Worm (Caenorhabditis elegans) whole organism, L2 larva: ENCODE measurements around the gene nhr-42.

Experiments used
- ZK546.5 ChIP-seq: sonication (generic microtip); optimal IDR thresholded peaks from 2 replicates; lab custom pipeline; 2017; ENCODE audit warnings: missing biosample characterization, missing genetic modification characterization
- alr-1 ChIP-seq: fragments of 150-350 bp; optimal IDR thresholded peaks from 2 replicates; lab custom pipeline; 2014; ENCODE audit warnings: missing biosample characterization, missing genetic modification characterization
- aly-2 ChIP-seq: fragments of 150-350 bp; optimal IDR thresholded peaks from 2 replicates; lab custom pipeline; 2014; ENCODE audit warnings: missing biosample characterization, missing genetic modification characterization
- ama-1 ChIP-seq: fragments of 150-350 bp; optimal IDR thresholded peaks from 2 replicates; lab custom pipeline; 2018; ENCODE audit warnings: inconsistent platforms
- blmp-1 ChIP-seq: sonication (generic microtip); optimal IDR thresholded peaks from 2 replicates; lab custom pipeline; 2017; ENCODE audit warnings: missing genetic modification characterization, mild to moderate bottlenecking, missing compliant biosample characterization, antibody characterized with exemption, moderate library complexity; ENCODE audit not compliant: insufficient read depth
- ceh-16 ChIP-seq: fragments of 150-350 bp; optimal IDR thresholded peaks from 2 replicates; lab custom pipeline; 2014; ENCODE audit warnings: missing biosample characterization, missing genetic modification characterization
- ceh-82 ChIP-seq: fragments of 150-350 bp; optimal IDR thresholded peaks from 2 replicates; lab custom pipeline; 2014; ENCODE audit warnings: missing biosample characterization, missing genetic modification characterization
- crh-2 ChIP-seq: sonication (generic microtip); optimal IDR thresholded peaks from 2 replicates; lab custom pipeline; 2017; ENCODE audit warnings: missing biosample characterization, missing genetic modification characterization
- dmd-4 ChIP-seq: sonication (generic microtip); optimal IDR thresholded peaks from 2 replicates; lab custom pipeline; 2017; ENCODE audit warnings: missing biosample characterization, missing genetic modification characterization
- elt-1 ChIP-seq: fragments of 150-350 bp; optimal IDR thresholded peaks from 2 replicates; lab custom pipeline; 2014; ENCODE audit warnings: missing biosample characterization, missing genetic modification characterization
- elt-3 ChIP-seq: sonication (generic microtip); optimal IDR thresholded peaks from 2 replicates; lab custom pipeline; 2017; ENCODE audit warnings: missing biosample characterization, missing genetic modification characterization
- fos-1 ChIP-seq: fragments of 150-350 bp; optimal IDR thresholded peaks from 2 replicates; lab custom pipeline; 2014; ENCODE audit warnings: missing biosample characterization, missing genetic modification characterization
- gmeb-1 ChIP-seq: fragments of 150-350 bp; optimal IDR thresholded peaks from 2 replicates; lab custom pipeline; 2014; ENCODE audit warnings: missing biosample characterization, missing genetic modification characterization
- lin-13 ChIP-seq: fragments of 150-350 bp; optimal IDR thresholded peaks from 2 replicates; lab custom pipeline; 2014; ENCODE audit warnings: missing biosample characterization, missing genetic modification reagents, missing genetic modification characterization
- lin-39 ChIP-seq: fragments of 150-350 bp; optimal IDR thresholded peaks from 2 replicates; lab custom pipeline; 2014; ENCODE audit warnings: missing biosample characterization, missing genetic modification reagents, missing genetic modification characterization
- mab-5 ChIP-seq: fragments of 150-350 bp; optimal IDR thresholded peaks from 2 replicates; lab custom pipeline; 2014; ENCODE audit warnings: missing biosample characterization, missing genetic modification characterization
- mbf-1 ChIP-seq: sonication (generic microtip); optimal IDR thresholded peaks from 2 replicates; lab custom pipeline; 2017; ENCODE audit warnings: missing biosample characterization, missing genetic modification characterization
- mdl-1 ChIP-seq, 2 experiments: fragments of 150-350 bp in 1 of 2; sonication (generic microtip) in 1 of 2; optimal IDR thresholded peaks; 2 replicates each; lab custom pipeline; 2017; ENCODE audit warnings: missing biosample characterization in 2 of 2, missing genetic modification characterization in 2 of 2
- nhr-12 ChIP-seq: fragments of 150-350 bp; optimal IDR thresholded peaks from 2 replicates; lab custom pipeline; 2014; ENCODE audit warnings: missing biosample characterization, missing genetic modification characterization
- nhr-129 ChIP-seq: fragments of 150-350 bp; optimal IDR thresholded peaks from 2 replicates; lab custom pipeline; 2014; ENCODE audit warnings: missing biosample characterization, missing genetic modification characterization
- nhr-21 ChIP-seq: fragments of 150-350 bp; optimal IDR thresholded peaks from 2 replicates; lab custom pipeline; 2014; ENCODE audit warnings: missing biosample characterization, missing genetic modification characterization
- nhr-23 ChIP-seq: fragments of 150-350 bp; optimal IDR thresholded peaks from 2 replicates; lab custom pipeline; 2014; ENCODE audit warnings: missing biosample characterization, missing genetic modification reagents, missing genetic modification characterization
- nhr-237 ChIP-seq: fragments of 150-350 bp; optimal IDR thresholded peaks from 2 replicates; lab custom pipeline; 2014; ENCODE audit warnings: missing biosample characterization, missing genetic modification characterization
- nhr-25 ChIP-seq: fragments of 150-350 bp; sonication (generic microtip); optimal IDR thresholded peaks from 3 replicates; lab custom pipeline; 2014; ENCODE audit warnings: missing biosample characterization, missing genetic modification characterization
- nhr-6 ChIP-seq: fragments of 150-350 bp; optimal IDR thresholded peaks from 2 replicates; lab custom pipeline; 2014; ENCODE audit warnings: missing biosample characterization, missing genetic modification characterization
- nhr-77 ChIP-seq: fragments of 150-350 bp; optimal IDR thresholded peaks from 2 replicates; lab custom pipeline; 2014; ENCODE audit warnings: missing biosample characterization, missing genetic modification characterization
- peb-1 ChIP-seq: fragments of 150-350 bp; optimal IDR thresholded peaks from 2 replicates; lab custom pipeline; 2014; ENCODE audit warnings: missing biosample characterization, missing genetic modification characterization
- sem-4 ChIP-seq: fragments of 150-350 bp; optimal IDR thresholded peaks from 2 replicates; lab custom pipeline; 2014; ENCODE audit warnings: missing biosample characterization, missing genetic modification reagents, missing genetic modification characterization
- sma-3 ChIP-seq: sonication (generic microtip); optimal IDR thresholded peaks from 2 replicates; lab custom pipeline; 2016; ENCODE audit warnings: missing genetic modification reagents, missing genetic modification characterization, missing compliant biosample characterization
- sma-9 ChIP-seq, 2 experiments: fragments of 150-350 bp in 1 of 2; sonication (generic microtip) in 1 of 2; optimal IDR thresholded peaks; 2 replicates each; lab custom pipeline; 2014 to 2016; ENCODE audit warnings: missing genetic modification characterization in 2 of 2, mild to moderate bottlenecking in 1 of 2, missing biosample characterization in 1 of 2, missing compliant biosample characterization in 1 of 2, missing genetic modification reagents in 1 of 2, moderate library complexity in 1 of 2
- snpc-4 ChIP-seq: fragments of 150-350 bp; optimal IDR thresholded peaks from 2 replicates; lab custom pipeline; 2014; ENCODE audit warnings: missing biosample characterization, missing genetic modification characterization
- unc-39 ChIP-seq: fragments of 150-350 bp; optimal IDR thresholded peaks from 2 replicates; lab custom pipeline; 2014; ENCODE audit warnings: missing biosample characterization, missing genetic modification characterization
- unc-62 ChIP-seq: fragments of 150-350 bp; optimal IDR thresholded peaks from 2 replicates; lab custom pipeline; 2014; ENCODE audit warnings: missing biosample characterization, missing genetic modification reagents, missing genetic modification characterization
- zag-1 ChIP-seq: fragments of 150-350 bp; optimal IDR thresholded peaks from 2 replicates; lab custom pipeline; 2014; ENCODE audit warnings: missing biosample characterization, missing genetic modification characterization
- ztf-1 ChIP-seq: fragments of 200-800 bp; sonication (Bioruptor generic); conservative IDR thresholded peaks from 2 replicates; pipeline ENCODE4 v1.3.6; 2022; ENCODE audit warnings: missing genetic modification characterization, missing compliant biosample characterization

nhr-42 gene

ce11 chrV:6969950-6970532 is 28.6 kb upstream of the nhr-42 start, which contains the start of gene ptr-15:
Gene ptr-15, minus strand, starts transcription at chrV:6970000.
- TF ChIP-seq fos-1 (tag; lab: Kevin White, UChicago) (peak; percentile 10), nhr-21 (peak; percentile 24), ZK546.5 (no peak), peb-1 (tag; lab: Kevin White, UChicago) (peak; percentile 30), blmp-1 (tag; lab: Kevin White, UChicago) (no peak), unc-62 (no peak)

- no peak for TF ChIP-seq unc-39 (tag; lab: Kevin White, UChicago)
- TF ChIP-seq zag-1 (tag; lab: Kevin White, UChicago): no peak
- no peak for TF ChIP-seq nhr-21
- TF ChIP-seq ceh-82 (tag; lab: Kevin White, UChicago): no peak
- TF ChIP-seq mdl-1 (tag; optimal IDR thresholded peaks at IDR 0.05; lab: Kevin White, UChicago): no peak
- TF ChIP-seq nhr-12 (tag; lab: Kevin White, UChicago): no peak
- no peak for TF ChIP-seq aly-2 (tag; lab: Kevin White, UChicago)
- no peak for TF ChIP-seq elt-3 (tag; lab: Kevin White, UChicago)
- TF ChIP-seq sma-3 (GFP tag; lab: Kevin White, UChicago): no peak
- TF ChIP-seq gmeb-1 (tag; lab: Kevin White, UChicago): no peak
- TF ChIP-seq mbf-1 (tag; lab: Kevin White, UChicago): no peak
- no peak for TF ChIP-seq snpc-4
- TF ChIP-seq fos-1 (tag; lab: Kevin White, UChicago): no peak
- no peak for TF ChIP-seq nhr-77 (tag; lab: Kevin White, UChicago)
Measured at ce11 chrV:6971567-6971966, 27.1 kb upstream of the nhr-42 start, which contains the start of gene srx-59. Gene srx-59, plus strand, starts transcription at chrV:6971867.

ce11 chrV:6976047-6976446 is 22.6 kb upstream of the nhr-42 start, which contains the start of gene srx-16:
Gene srx-16, plus strand, starts transcription at chrV:6976347.
- TF ChIP-seq mab-5 (tag; lab: Kevin White, UChicago) (no peak), ztf-1 (GFP tag; lab: Robert Waterston, UW) (no peak), nhr-6 (no peak), nhr-237 (no peak)

- TF ChIP-seq nhr-25 (no peak), elt-1 (tag; lab: Kevin White, UChicago) (no peak), elt-3 (tag; lab: Kevin White, UChicago) (no peak), peb-1 (tag; lab: Kevin White, UChicago) (no peak), nhr-237 (no peak), crh-2 (tag; lab: Kevin White, UChicago) (no peak), ztf-1 (GFP tag; lab: Robert Waterston, UW) (no peak), lin-39 (tag; lab: Kevin White, UChicago) (no peak), ceh-16 (tag; lab: Kevin White, UChicago) (no peak), mbf-1 (tag; lab: Kevin White, UChicago) (no peak), nhr-23 (tag; lab: Kevin White, UChicago) (no peak), dmd-4 (tag; lab: Kevin White, UChicago) (no peak), unc-62 (no peak), lin-13 (GFP tag; lab: Kevin White, UChicago) (no peak), mdl-1 (tag; optimal IDR thresholded peaks at IDR 0.05; lab: Kevin White, UChicago) (no peak), sma-9 (GFP tag; optimal IDR thresholded peaks at IDR 0.05; lab: Kevin White, UChicago) (no peak), sma-9 (tag; optimal IDR thresholded peaks at IDR 0.05; lab: Kevin White, UChicago) (no peak), sem-4 (no peak), alr-1 (tag; lab: Kevin White, UChicago) (no peak), mab-5 (tag; lab: Kevin White, UChicago) (no peak), unc-39 (tag; lab: Kevin White, UChicago) (no peak)
Measured at ce11 chrV:6979019-6979418, 19.6 kb upstream of the nhr-42 start, which contains the start of gene sre-12. Gene sre-12, minus strand, starts transcription at chrV:6979119.

- TF ChIP-seq nhr-77 (tag; lab: Kevin White, UChicago) (no peak), nhr-129 (tag; lab: Kevin White, UChicago) (no peak), sem-4 (no peak), ama-1 (lab: Kevin White, UChicago) (no peak), mbf-1 (tag; lab: Kevin White, UChicago) (no peak), zag-1 (tag; lab: Kevin White, UChicago) (no peak), dmd-4 (tag; lab: Kevin White, UChicago) (no peak), crh-2 (tag; lab: Kevin White, UChicago) (no peak), sma-3 (GFP tag; lab: Kevin White, UChicago) (no peak), gmeb-1 (tag; lab: Kevin White, UChicago) (no peak), elt-3 (tag; lab: Kevin White, UChicago) (no peak), ztf-1 (GFP tag; lab: Robert Waterston, UW) (no peak), lin-13 (GFP tag; lab: Kevin White, UChicago) (no peak), nhr-25 (no peak), peb-1 (tag; lab: Kevin White, UChicago) (no peak)
- TF ChIP-seq, all 48 proteins: peak for 0
Measured at ce11 chrV:6982813-6983212, 15.8 kb upstream of the nhr-42 start, which contains the start of gene nhr-161. Gene nhr-161, minus strand, starts transcription at chrV:6982913.
